Worm (Caenorhabditis elegans) whole organism, mixed stage, embryonic: Measurements from ENCODE around the gene ubc-26.

Experiments
- M03D4.4 ChIP-seq: sonication (generic microtip); optimal IDR thresholded peaks from 2 replicates; lab custom pipeline; 2017; ENCODE audit warnings: mild to moderate bottlenecking, missing genetic modification characterization, missing compliant biosample characterization
- elt-1 ChIP-seq: sonication (generic microtip); optimal IDR thresholded peaks from 2 replicates; lab custom pipeline; 2017; ENCODE audit warnings: missing genetic modification characterization, mild to moderate bottlenecking, missing compliant biosample characterization, antibody characterized with exemption, moderate library complexity, borderline replicate concordance; ENCODE audit not compliant: insufficient read depth
- elt-3 ChIP-seq: fragments of 150-350 bp; optimal IDR thresholded peaks from 2 replicates; lab custom pipeline; 2014; ENCODE audit warnings: missing biosample characterization, missing genetic modification characterization
- flh-1 ChIP-seq: fragments of 200-800 bp; sonication (Bioruptor generic); optimal IDR thresholded peaks from 2 replicates; lab custom pipeline; 2018; ENCODE audit warnings: mild to moderate bottlenecking, missing genetic modification characterization, moderate library complexity, missing compliant biosample characterization
- mab-5 ChIP-seq: fragments of 150-350 bp; optimal IDR thresholded peaks from 2 replicates; lab custom pipeline; 2014; ENCODE audit warnings: missing biosample characterization, missing genetic modification characterization
- mep-1 ChIP-seq: fragments of 150-350 bp; optimal IDR thresholded peaks from 2 replicates; lab custom pipeline; 2017; ENCODE audit warnings: missing biosample characterization, missing genetic modification reagents, missing genetic modification characterization, inconsistent platforms
- pha-4 ChIP-seq: fragments of 150-350 bp; optimal IDR thresholded peaks from 2 replicates; lab custom pipeline; 2018; ENCODE audit warnings: missing biosample characterization, missing genetic modification reagents, missing genetic modification characterization
- unc-39 ChIP-seq: fragments of 150-350 bp; optimal IDR thresholded peaks from 2 replicates; lab custom pipeline; 2014; ENCODE audit warnings: missing biosample characterization, missing genetic modification characterization

- TF ChIP-seq elt-1 (tag; lab: Kevin White, UChicago) (no peak), unc-39 (no peak), elt-3 (tag; lab: Kevin White, UChicago) (no peak), pha-4 (no peak), M03D4.4 (tag; lab: Kevin White, UChicago) (no peak), mab-5 (tag; lab: Kevin White, UChicago) (no peak), flh-1 (GFP tag; lab: Kevin White, UChicago) (no peak), mep-1 (tag; lab: Kevin White, UChicago) (no peak)
These were observed 19.1 kb upstream of the ubc-26 start, which contains the start of the genes ncap-1 and Y110A2AR.1 for ce11 chrII:2919074-2919857.
